Worm (Caenorhabditis elegans): ENCODE measurements around the gene sre-3.

DNA sequence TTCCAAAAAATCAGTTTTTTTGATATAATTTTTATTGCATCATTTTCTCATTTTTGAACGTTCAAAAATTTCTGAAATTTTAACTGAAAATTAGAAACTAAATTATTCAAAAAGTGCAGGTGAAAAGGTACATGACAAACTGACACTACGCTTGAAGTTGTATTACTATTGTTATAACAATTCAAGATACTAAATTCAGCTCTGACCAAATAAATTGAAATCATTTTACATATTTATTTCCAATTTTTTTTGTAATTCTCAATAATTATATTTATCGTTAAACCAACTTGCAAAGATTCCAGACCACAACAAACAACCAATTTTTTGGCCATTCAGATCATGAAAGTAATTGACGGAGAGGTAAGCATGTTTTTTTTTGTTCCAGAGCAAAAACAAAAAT, at the start of gene sre-3:
- TF ChIP-seq tlp-1 (tag; optimal IDR thresholded peaks at IDR 0.05) (no peak), ztf-4 (tag; optimal IDR thresholded peaks at IDR 0.05) (no peak), unc-62 (GFP tag; optimal IDR thresholded peaks at IDR 0.05) (no peak), mep-1 (tag; optimal IDR thresholded peaks at IDR 0.05) (no peak), ama-1 (optimal IDR thresholded peaks at IDR 0.05) (no peak), lin-13 (GFP tag; optimal IDR thresholded peaks at IDR 0.05) (no peak), efl-1 (optimal IDR thresholded peaks at IDR 0.05) (no peak), efl-1 (GFP tag; optimal IDR thresholded peaks at IDR 0.05 in 1 of 2) (no peak), unc-130 (tag; optimal IDR thresholded peaks at IDR 0.05) (no peak), nhr-85 (tag) (no peak), dpl-1 (GFP tag; optimal IDR thresholded peaks at IDR 0.05) (no peak), skn-1 (tag; optimal IDR thresholded peaks at IDR 0.05) (no peak), fkh-10 (GFP tag; optimal IDR thresholded peaks at IDR 0.05) (no peak), fkh-8 (tag; optimal IDR thresholded peaks at IDR 0.05) (no peak), irx-1 (tag; optimal IDR thresholded peaks at IDR 0.05) (no peak)

Measured in whole organism, L1 larva.